Fruit fly (Drosophila melanogaster) whole organism, embryonic: ENCODE measurements around the gene Abi.
A peak's percentile ranks its signal among the peaks of the same experiment; 100 is the strongest.

Experiments
- Bdp1 ChIP-seq: fragments of 200-800 bp; sonication (Bioruptor generic); optimal IDR thresholded peaks from 3 replicates; lab custom pipeline; 2016; ENCODE audit warnings: missing biosample characterization, missing genetic modification characterization
- CG1024 ChIP-seq: fragments of 200-800 bp; sonication (Bioruptor generic); IDR thresholded peaks from 2 replicates; pipeline ENCODE4 v1.3.6; 2022; ENCODE audit warnings: missing biosample characterization, missing genetic modification characterization
- CG10274 ChIP-seq: fragments of 200-800 bp; sonication (Bioruptor generic); optimal IDR thresholded peaks from 3 replicates; lab custom pipeline; 2017; ENCODE audit warnings: missing biosample characterization, mild to moderate bottlenecking, missing genetic modification characterization
- CG10565 ChIP-seq: fragments of 200-800 bp; sonication (Bioruptor generic); optimal IDR thresholded peaks from 3 replicates; lab custom pipeline; 2016; ENCODE audit warnings: missing biosample characterization, mild to moderate bottlenecking, missing genetic modification characterization
- CG11093 ChIP-seq: fragments of 200-800 bp; sonication (Bioruptor generic); IDR thresholded peaks from 3 replicates; pipeline ENCODE4 v1.3.6; 2022; ENCODE audit warnings: missing biosample characterization, missing genetic modification characterization
- CG11504 ChIP-seq: fragments of 200-800 bp; sonication (Bioruptor generic); optimal IDR thresholded peaks from 3 replicates; lab custom pipeline; 2019; ENCODE audit warnings: missing biosample characterization, mild to moderate bottlenecking, missing genetic modification characterization, moderate library complexity
- CG13287 ChIP-seq: fragments of 200-800 bp; sonication (Bioruptor generic); IDR thresholded peaks from 2 replicates; pipeline ENCODE4 v1.3.6; 2022; ENCODE audit warnings: missing biosample characterization, missing genetic modification characterization; ENCODE audit not compliant: partially characterized antibody
- CG1647 ChIP-seq: fragments of 200-800 bp; sonication (Bioruptor generic); optimal IDR thresholded peaks from 3 replicates; lab custom pipeline; 2016; ENCODE audit warnings: missing biosample characterization, missing genetic modification characterization
- CG16813 ChIP-seq: fragments of 200-800 bp; sonication (Bioruptor generic); IDR thresholded peaks from 3 replicates; pipeline ENCODE4 v1.3.6; 2022; ENCODE audit warnings: missing biosample characterization, missing genetic modification characterization; ENCODE audit not compliant: partially characterized antibody
- CG17912 ChIP-seq: fragments of 200-800 bp; sonication (Bioruptor generic); optimal IDR thresholded peaks from 2 replicates; lab custom pipeline; 2018; ENCODE audit warnings: missing biosample characterization, mild to moderate bottlenecking, missing genetic modification characterization
- CG2129 ChIP-seq: fragments of 200-800 bp; sonication (Bioruptor generic); IDR thresholded peaks from 2 replicates; pipeline ENCODE4 v1.3.6; 2022; ENCODE audit warnings: missing biosample characterization, missing genetic modification characterization; ENCODE audit not compliant: partially characterized antibody
- CG32772 ChIP-seq: fragments of 200-800 bp; sonication (Bioruptor generic); IDR thresholded peaks from 2 replicates; pipeline ENCODE4 v1.3.6; 2022; ENCODE audit warnings: missing biosample characterization, missing genetic modification characterization
- CG34422 ChIP-seq: fragments of 200-800 bp; sonication (Bioruptor generic); IDR thresholded peaks from 3 replicates; pipeline ENCODE4 v1.3.6; 2022; ENCODE audit warnings: missing biosample characterization, missing genetic modification characterization
- CG4282 ChIP-seq: fragments of 200-800 bp; sonication (Bioruptor generic); optimal IDR thresholded peaks from 2 replicates; lab custom pipeline; 2016; ENCODE audit warnings: missing biosample characterization, missing genetic modification characterization
- CG4730 ChIP-seq: fragments of 200-800 bp; sonication (Bioruptor generic); IDR thresholded peaks from 2 replicates; pipeline ENCODE4 v1.3.6; 2022; ENCODE audit warnings: missing biosample characterization, missing genetic modification characterization
- CG7372 ChIP-seq: fragments of 200-800 bp; sonication (Bioruptor generic); IDR thresholded peaks from 2 replicates; pipeline ENCODE4 v1.3.6; 2022; ENCODE audit warnings: missing biosample characterization, missing genetic modification characterization
- CG8281 ChIP-seq: fragments of 200-800 bp; sonication (Bioruptor generic); optimal IDR thresholded peaks from 2 replicates; lab custom pipeline; 2018; ENCODE audit warnings: missing biosample characterization, mild to moderate bottlenecking, missing genetic modification characterization, moderate library complexity
- CG8388 ChIP-seq: fragments of 200-800 bp; sonication (Bioruptor generic); optimal IDR thresholded peaks from 2 replicates; lab custom pipeline; 2019; ENCODE audit warnings: missing biosample characterization, mild to moderate bottlenecking, missing genetic modification characterization, moderate library complexity
- CkIIα-i1 ChIP-seq: fragments of 200-800 bp; sonication (Bioruptor generic); IDR thresholded peaks from 2 replicates; pipeline ENCODE4 v1.3.6; 2022; ENCODE audit warnings: missing biosample characterization, missing genetic modification characterization
- Doc2 ChIP-seq: fragments of 200-800 bp; sonication (Bioruptor generic); IDR thresholded peaks from 2 replicates; pipeline ENCODE4 v1.3.6; 2022; ENCODE audit warnings: missing biosample characterization, missing genetic modification characterization
- Doc3 ChIP-seq: fragments of 200-800 bp; sonication (Bioruptor generic); IDR thresholded peaks from 3 replicates; pipeline ENCODE4 v1.3.6; 2022; ENCODE audit warnings: missing biosample characterization, missing genetic modification characterization; ENCODE audit not compliant: partially characterized antibody
- Dp ChIP-seq: fragments of 200-800 bp; sonication (Bioruptor generic); optimal IDR thresholded peaks from 2 replicates; lab custom pipeline; 2018; ENCODE audit warnings: missing biosample characterization, mild to moderate bottlenecking, missing genetic modification characterization, moderate library complexity
- ERR ChIP-seq: fragments of 200-800 bp; sonication (Bioruptor generic); optimal IDR thresholded peaks from 2 replicates; lab custom pipeline; 2016; ENCODE audit warnings: missing biosample characterization, missing genetic modification characterization
- Hr3 ChIP-seq: fragments of 200-800 bp; sonication (Bioruptor generic); optimal IDR thresholded peaks from 3 replicates; lab custom pipeline; 2016; ENCODE audit warnings: missing biosample characterization, missing genetic modification characterization
- ara ChIP-seq: fragments of 200-800 bp; sonication (Bioruptor generic); IDR thresholded peaks from 2 replicates; pipeline ENCODE4 v1.3.6; 2022; ENCODE audit warnings: missing biosample characterization, missing genetic modification characterization
- bab2 ChIP-seq: fragments of 200-800 bp; sonication (Bioruptor generic); optimal IDR thresholded peaks from 2 replicates; lab custom pipeline; 2016; ENCODE audit warnings: missing biosample characterization, missing genetic modification characterization
- bowl ChIP-seq: fragments of 200-800 bp; sonication (Bioruptor generic); IDR thresholded peaks from 2 replicates; pipeline ENCODE4 v1.3.6; 2022; ENCODE audit warnings: missing biosample characterization, missing genetic modification characterization
- cas ChIP-seq: fragments of 200-800 bp; sonication (Bioruptor generic); IDR thresholded peaks from 2 replicates; pipeline ENCODE4 v1.3.6; 2022; ENCODE audit warnings: missing biosample characterization, missing genetic modification characterization
- cg ChIP-seq: fragments of 200-800 bp; sonication (Bioruptor generic); optimal IDR thresholded peaks from 3 replicates; lab custom pipeline; 2019; ENCODE audit warnings: missing biosample characterization, mild to moderate bottlenecking, missing genetic modification characterization, moderate library complexity
- cwo ChIP-seq: fragments of 200-800 bp; sonication (Bioruptor generic); optimal IDR thresholded peaks from 3 replicates; lab custom pipeline; 2017; ENCODE audit warnings: missing biosample characterization, missing genetic modification characterization, mild to moderate bottlenecking, moderate library complexity, missing genetic modification reagents
- dan ChIP-seq: fragments of 200-800 bp; sonication (Bioruptor generic); IDR thresholded peaks from 2 replicates; pipeline ENCODE4 v1.3.6; 2022; ENCODE audit warnings: missing biosample characterization, missing genetic modification characterization
- disco-r ChIP-seq: fragments of 200-800 bp; sonication (Bioruptor generic); optimal IDR thresholded peaks from 2 replicates; lab custom pipeline; 2016; ENCODE audit warnings: missing biosample characterization, missing genetic modification characterization
- dmrt11E ChIP-seq: fragments of 200-800 bp; sonication (Bioruptor generic); optimal IDR thresholded peaks from 3 replicates; lab custom pipeline; 2018; ENCODE audit warnings: missing biosample characterization, mild to moderate bottlenecking, missing genetic modification characterization, moderate library complexity
- dpn ChIP-seq, 2 experiments: fragments of 200-800 bp; sonication (Bioruptor generic); optimal IDR thresholded peaks; 3 replicates each; lab custom pipeline; 2016; ENCODE audit warnings: missing biosample characterization in 2 of 2, missing genetic modification characterization in 2 of 2
- emc ChIP-seq: fragments of 200-800 bp; sonication (Bioruptor generic); optimal IDR thresholded peaks from 2 replicates; lab custom pipeline; 2016; ENCODE audit warnings: missing biosample characterization, missing genetic modification characterization
- fu2 ChIP-seq: fragments of 200-800 bp; sonication (Bioruptor generic); optimal IDR thresholded peaks from 2 replicates; lab custom pipeline; 2016; ENCODE audit warnings: missing biosample characterization, missing genetic modification characterization
- grn ChIP-seq: fragments of 200-800 bp; sonication (Bioruptor generic); optimal IDR thresholded peaks from 3 replicates; lab custom pipeline; 2017; ENCODE audit warnings: missing biosample characterization, missing genetic modification characterization
- gsb ChIP-seq: fragments of 200-800 bp; sonication (Bioruptor generic); IDR thresholded peaks from 2 replicates; pipeline ENCODE4 v1.3.6; 2022; ENCODE audit warnings: missing biosample characterization, missing genetic modification characterization
- inv ChIP-seq: fragments of 200-800 bp; sonication (Bioruptor generic); IDR thresholded peaks from 2 replicates; pipeline ENCODE4 v1.3.6; 2022; ENCODE audit warnings: missing biosample characterization, missing genetic modification characterization; ENCODE audit not compliant: partially characterized antibody
- kni ChIP-seq: fragments of 200-800 bp; sonication (Bioruptor generic); optimal IDR thresholded peaks from 3 replicates; lab custom pipeline; 2017; ENCODE audit warnings: mild to moderate bottlenecking, missing biosample characterization, missing genetic modification reagents, missing genetic modification characterization
- pfk ChIP-seq: fragments of 200-800 bp; sonication (Bioruptor generic); optimal IDR thresholded peaks from 2 replicates; lab custom pipeline; 2018; ENCODE audit warnings: missing biosample characterization, mild to moderate bottlenecking, missing genetic modification characterization, moderate library complexity
- ro ChIP-seq: fragments of 200-800 bp; sonication (Bioruptor generic); IDR thresholded peaks from 2 replicates; pipeline ENCODE4 v1.3.6; 2022; ENCODE audit warnings: missing biosample characterization, missing genetic modification characterization
- schlank ChIP-seq: fragments of 200-800 bp; sonication (Bioruptor generic); optimal IDR thresholded peaks from 2 replicates; lab custom pipeline; 2018; ENCODE audit warnings: missing biosample characterization, mild to moderate bottlenecking, missing genetic modification characterization
- sens ChIP-seq: fragments of 200-800 bp; sonication (Bioruptor generic); peaks from one replicate; lab custom pipeline; 2016; ENCODE audit warnings: missing biosample characterization, missing genetic modification characterization
- seq ChIP-seq: fragments of 200-800 bp; sonication (Bioruptor generic); IDR thresholded peaks from 2 replicates; pipeline ENCODE4 v1.3.6; 2022; ENCODE audit warnings: missing biosample characterization, missing genetic modification characterization
- sima ChIP-seq: fragments of 200-800 bp; sonication (Bioruptor generic); optimal IDR thresholded peaks from 2 replicates; lab custom pipeline; 2016; ENCODE audit warnings: missing biosample characterization, missing genetic modification characterization
- sr ChIP-seq: fragments of 200-800 bp; sonication (Bioruptor generic); IDR thresholded peaks from 3 replicates; pipeline ENCODE4 v1.3.6; 2022; ENCODE audit warnings: missing biosample characterization, missing genetic modification characterization
- vvl ChIP-seq: fragments of 200-800 bp; sonication (Bioruptor generic); IDR thresholded peaks from 2 replicates; pipeline ENCODE4 v1.3.6; 2022; ENCODE audit warnings: missing biosample characterization, missing genetic modification characterization
- yki ChIP-seq: fragments of >200 bp; optimal IDR thresholded peaks from 3 replicates; lab custom pipeline; 2018
- z ChIP-seq: fragments of 200-800 bp; sonication (Bioruptor generic); IDR thresholded peaks from 3 replicates; pipeline ENCODE4 v1.3.6; 2022; ENCODE audit warnings: missing biosample characterization, missing genetic modification characterization
- zfh2 ChIP-seq: fragments of 200-800 bp; sonication (Bioruptor generic); optimal IDR thresholded peaks from 2 replicates; lab custom pipeline; 2016; ENCODE audit warnings: missing biosample characterization, missing genetic modification characterization

The Abi gene

DNA sequence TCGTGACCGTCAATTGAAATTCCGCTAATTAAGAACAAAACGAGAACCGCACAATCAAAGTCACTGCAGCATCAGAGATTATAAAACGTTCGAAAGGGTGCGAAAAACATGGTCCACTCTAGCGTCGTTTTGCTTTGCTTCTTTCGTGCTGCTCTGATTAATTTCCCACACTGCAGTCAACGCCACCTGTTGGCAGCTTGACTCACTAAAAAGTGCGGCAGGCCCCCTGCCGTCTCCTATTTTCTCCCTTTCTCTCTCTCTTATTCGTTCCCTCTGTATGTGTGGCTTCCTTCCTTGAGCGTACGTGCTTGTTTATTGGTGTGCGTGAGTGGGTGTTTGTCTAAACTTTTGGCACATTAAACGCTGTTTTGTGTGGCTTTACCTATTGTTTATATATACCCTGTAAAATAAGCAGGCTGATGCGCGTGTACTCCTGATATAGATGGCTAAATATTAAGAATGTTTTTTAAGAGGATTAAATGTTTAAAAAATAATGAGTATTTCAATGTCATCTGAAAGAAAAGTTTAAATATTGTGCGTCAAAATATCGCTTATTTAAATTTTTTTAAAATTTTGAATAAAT is 23.6 kb downstream of the Abi start (continued):
- TF ChIP-seq zfh2 (no peak), CG8388 (no peak), CG4282 (GFP tag; lab: Kevin White, UChicago) (no peak), pfk (GFP tag; lab: Kevin White, UChicago) (no peak), schlank (tag; lab: Kevin White, UChicago) (no peak), dpn (GFP tag; optimal IDR thresholded peaks at IDR 0.05; lab: Kevin White, UChicago) (no peak), ro (GFP tag; lab: Robert Waterston, UW) (no peak), sima (GFP tag; lab: Kevin White, UChicago) (no peak), CG2129 (GFP tag; lab: Robert Waterston, UW) (no peak), cwo (GFP tag; lab: Kevin White, UChicago) (no peak), CG11093 (GFP tag; lab: Robert Waterston, UW) (0 out of 3 replicates have a peak, but pooled peaks have one; percentile 27), disco-r (GFP tag; lab: Kevin White, UChicago) (no peak), CkIIα-i1 (GFP tag; lab: Robert Waterston, UW) (no peak), cas (GFP tag; lab: Robert Waterston, UW) (no peak), Doc3 (GFP tag; lab: Robert Waterston, UW) (no peak), dmrt11E (tag; lab: Kevin White, UChicago) (no peak), CG32772 (no peak), seq (GFP tag; lab: Robert Waterston, UW) (no peak), inv (GFP tag; lab: Robert Waterston, UW) (no peak), vvl (peak; percentile 39), CG1647 (no peak), Hr3 (GFP tag; lab: Kevin White, UChicago) (no peak), CG1024 (no peak), sens (GFP tag; lab: Kevin White, UChicago) (peak; percentile 72), CG10274 (GFP tag; lab: Kevin White, UChicago) (no peak), ara (GFP tag; lab: Robert Waterston, UW) (no peak), CG13287 (GFP tag; lab: Robert Waterston, UW) (0 out of 2 replicates have a peak, but pooled peaks have one; percentile 8), bab2 (GFP tag; lab: Kevin White, UChicago) (no peak), Doc2 (no peak), CG16813 (GFP tag; lab: Robert Waterston, UW) (0 out of 3 replicates have a peak, but pooled peaks have one; percentile 7), fu2 (no peak), kni (GFP tag; lab: Kevin White, UChicago) (no peak), grn (GFP tag; lab: Kevin White, UChicago) (no peak), z (GFP tag; lab: Robert Waterston, UW) (no peak), yki (no peak), CG10565 (no peak), emc (GFP tag; lab: Kevin White, UChicago) (no peak), CG34422 (GFP tag; lab: Robert Waterston, UW) (no peak), CG7372 (peak; percentile 54), Dp (GFP tag; lab: Kevin White, UChicago) (no peak), CG4730 (no peak), ERR (GFP tag; lab: Kevin White, UChicago) (no peak), dan (GFP tag; lab: Robert Waterston, UW) (no peak), sr (no peak), gsb (GFP tag; lab: Robert Waterston, UW) (0 out of 2 replicates have a peak, but pooled peaks have one; percentile 19), CG8281 (tag; lab: Kevin White, UChicago) (no peak), cg (GFP tag; lab: Kevin White, UChicago) (peak; percentile 62), Bdp1 (no peak), CG17912 (GFP tag; lab: Kevin White, UChicago) (no peak), CG11504 (tag; lab: Kevin White, UChicago) (peak; percentile 42), bowl (GFP tag; lab: Robert Waterston, UW) (no peak)
